Fruit fly (Drosophila melanogaster) whole organism, embryonic: ENCODE results near the gene Liprin-beta.

Experiments
- Abd-B ChIP-seq: fragments of 200-800 bp; sonication (Bioruptor generic); optimal IDR thresholded peaks from 2 replicates; lab custom pipeline; 2018; ENCODE audit warnings: missing biosample characterization, mild to moderate bottlenecking, missing genetic modification characterization, moderate library complexity
- Ada2b ChIP-seq: fragments of 200-800 bp; sonication (Bioruptor generic); IDR thresholded peaks from 2 replicates; pipeline ENCODE4 v1.3.6; 2022; ENCODE audit warnings: missing biosample characterization, missing genetic modification characterization
- Antp ChIP-seq: fragments of 200-800 bp; sonication (Bioruptor generic); optimal IDR thresholded peaks from 3 replicates; lab custom pipeline; 2016; ENCODE audit warnings: missing biosample characterization, missing genetic modification characterization
- BEAF-32 ChIP-seq: fragments of 200-800 bp; sonication (Bioruptor generic); optimal IDR thresholded peaks from 3 replicates; lab custom pipeline; 2017; ENCODE audit warnings: missing biosample characterization, missing genetic modification characterization, mild to moderate bottlenecking, moderate library complexity, missing genetic modification reagents
- CG10274 ChIP-seq: fragments of 200-800 bp; sonication (Bioruptor generic); optimal IDR thresholded peaks from 3 replicates; lab custom pipeline; 2017; ENCODE audit warnings: missing biosample characterization, mild to moderate bottlenecking, missing genetic modification characterization
- CG10462 ChIP-seq: fragments of 200-800 bp; sonication (Bioruptor generic); optimal IDR thresholded peaks from 2 replicates; lab custom pipeline; 2016; ENCODE audit warnings: missing biosample characterization, missing genetic modification characterization
- CG10959 ChIP-seq: fragments of 200-800 bp; sonication (Bioruptor generic); IDR thresholded peaks from 2 replicates; pipeline ENCODE4 v1.3.6; 2022; ENCODE audit warnings: missing biosample characterization, missing genetic modification characterization
- CG12071 ChIP-seq: fragments of 200-800 bp; sonication (Bioruptor generic); optimal IDR thresholded peaks from 3 replicates; lab custom pipeline; 2018; ENCODE audit warnings: missing biosample characterization, mild to moderate bottlenecking, missing genetic modification characterization
- CG14667 ChIP-seq: fragments of 200-800 bp; sonication (Bioruptor generic); IDR thresholded peaks from 2 replicates; pipeline ENCODE4 v1.3.6; 2022; ENCODE audit warnings: missing biosample characterization, missing genetic modification characterization
- CG15514 ChIP-seq: fragments of 200-800 bp; sonication (Bioruptor generic); optimal IDR thresholded peaks from 3 replicates; lab custom pipeline; 2017; ENCODE audit warnings: missing biosample characterization, missing genetic modification characterization, mild to moderate bottlenecking, moderate library complexity, missing genetic modification reagents
- CG16813 ChIP-seq: fragments of 200-800 bp; sonication (Bioruptor generic); IDR thresholded peaks from 3 replicates; pipeline ENCODE4 v1.3.6; 2022; ENCODE audit warnings: missing biosample characterization, missing genetic modification characterization; ENCODE audit not compliant: partially characterized antibody
- CG16815 ChIP-seq: fragments of 200-800 bp; sonication (Bioruptor generic); optimal IDR thresholded peaks from 3 replicates; lab custom pipeline; 2017; ENCODE audit warnings: missing biosample characterization, mild to moderate bottlenecking, missing genetic modification characterization
- CG18011 ChIP-seq: fragments of 200-800 bp; sonication (Bioruptor generic); optimal IDR thresholded peaks from 2 replicates; lab custom pipeline; 2017; ENCODE audit warnings: missing biosample characterization, missing genetic modification characterization, mild to moderate bottlenecking, moderate library complexity, missing genotype
- CG18476 ChIP-seq: fragments of 200-800 bp; sonication (Bioruptor generic); optimal IDR thresholded peaks from 2 replicates; lab custom pipeline; 2016; ENCODE audit warnings: missing biosample characterization, mild to moderate bottlenecking, missing genetic modification characterization
- CG2199 ChIP-seq: fragments of 200-800 bp; sonication (Bioruptor generic); IDR thresholded peaks from 3 replicates; pipeline ENCODE4 v1.3.6; 2022; ENCODE audit warnings: missing biosample characterization, missing genetic modification characterization
- CG3065 ChIP-seq: fragments of 200-800 bp; sonication (Bioruptor generic); optimal IDR thresholded peaks from 2 replicates; lab custom pipeline; 2016; ENCODE audit warnings: missing biosample characterization, missing genetic modification characterization
- CG3726 ChIP-seq: fragments of 200-800 bp; sonication (Bioruptor generic); IDR thresholded peaks from 3 replicates; pipeline ENCODE4, ENCODE4 v1.3.6; 2022; ENCODE audit warnings: missing biosample characterization, missing genetic modification characterization
- CG6689 ChIP-seq: fragments of 200-800 bp; sonication (Bioruptor generic); IDR thresholded peaks from 2 replicates; pipeline ENCODE4 v1.3.6; 2022; ENCODE audit warnings: missing biosample characterization, missing genetic modification characterization
- CG6813 ChIP-seq: fragments of 200-800 bp; sonication (Bioruptor generic); optimal IDR thresholded peaks from 2 replicates; lab custom pipeline; 2017; ENCODE audit warnings: missing biosample characterization, missing genetic modification characterization, mild to moderate bottlenecking, moderate library complexity, missing genetic modification reagents
- CG9932 ChIP-seq: fragments of 200-800 bp; sonication (Bioruptor generic); IDR thresholded peaks from 2 replicates; pipeline ENCODE4 v1.3.6; 2022; ENCODE audit warnings: missing biosample characterization, missing genetic modification characterization
- Chrac-16 ChIP-seq: fragments of 200-800 bp; sonication (Bioruptor generic); optimal IDR thresholded peaks from 3 replicates; lab custom pipeline; 2016; ENCODE audit warnings: missing biosample characterization, missing genetic modification characterization
- Doc2 ChIP-seq: fragments of 200-800 bp; sonication (Bioruptor generic); IDR thresholded peaks from 2 replicates; pipeline ENCODE4 v1.3.6; 2022; ENCODE audit warnings: missing biosample characterization, missing genetic modification characterization
- H15 ChIP-seq: fragments of 200-800 bp; sonication (Bioruptor generic); IDR thresholded peaks from 3 replicates; pipeline ENCODE4 v1.3.6; 2022; ENCODE audit warnings: missing biosample characterization, missing genetic modification characterization
- Hmr ChIP-seq: fragments of 200-800 bp; sonication (Bioruptor generic); optimal IDR thresholded peaks from 3 replicates; lab custom pipeline; 2017; ENCODE audit warnings: mild to moderate bottlenecking, missing biosample characterization, missing genetic modification reagents, missing genetic modification characterization
- Ptx1 ChIP-seq: fragments of 200-800 bp; sonication (Bioruptor generic); IDR thresholded peaks from 2 replicates; pipeline ENCODE4 v1.3.6; 2022; ENCODE audit warnings: missing biosample characterization, missing genetic modification characterization
- Sox100B ChIP-seq: fragments of 200-800 bp; sonication (Bioruptor generic); optimal IDR thresholded peaks from 3 replicates; lab custom pipeline; 2018; ENCODE audit warnings: missing biosample characterization, mild to moderate bottlenecking, missing genetic modification characterization
- ash1 ChIP-seq: fragments of 200-800 bp; sonication (Bioruptor generic); optimal IDR thresholded peaks from 2 replicates; lab custom pipeline; 2018; ENCODE audit warnings: missing biosample characterization, mild to moderate bottlenecking, missing genetic modification characterization
- az2 ChIP-seq: fragments of 200-800 bp; sonication (Bioruptor generic); optimal IDR thresholded peaks from 3 replicates; lab custom pipeline; 2016; ENCODE audit warnings: missing biosample characterization, missing genetic modification characterization
- bsh ChIP-seq, 2 experiments: fragments of 200-800 bp; sonication (Bioruptor generic); optimal IDR thresholded peaks; 2 replicates each; lab custom pipeline; 2017 to 2018; ENCODE audit warnings: mild to moderate bottlenecking in 2 of 2, missing biosample characterization in 2 of 2, missing genetic modification characterization in 2 of 2, moderate library complexity in 1 of 2
- cad ChIP-seq: fragments of >200 bp; optimal IDR thresholded peaks from 2 replicates; lab custom pipeline; 2017; ENCODE audit warnings: missing biosample characterization, missing genetic modification characterization
- dmrt99B ChIP-seq: fragments of 200-800 bp; sonication (Bioruptor generic); optimal IDR thresholded peaks from 2 replicates; lab custom pipeline; 2018; ENCODE audit warnings: missing biosample characterization, mild to moderate bottlenecking, missing genetic modification characterization, moderate library complexity
- esg ChIP-seq: fragments of 200-800 bp; sonication (Bioruptor generic); conservative IDR thresholded peaks from 2 replicates; pipeline ENCODE4 v1.3.6; 2022; ENCODE audit warnings: missing biosample characterization, missing genetic modification characterization
- eve ChIP-seq, 2 experiments: fragments of >200 bp; optimal IDR thresholded peaks; 2 replicates each; lab custom pipeline; 2017; ENCODE audit warnings: missing biosample characterization in 2 of 2, missing genetic modification characterization in 2 of 2
- fd96Cb ChIP-seq: fragments of 200-800 bp; sonication (Bioruptor generic); optimal IDR thresholded peaks from 2 replicates; lab custom pipeline; 2018; ENCODE audit warnings: missing biosample characterization, mild to moderate bottlenecking, missing genetic modification characterization, moderate library complexity
- knrl ChIP-seq: fragments of 200-800 bp; sonication (Bioruptor generic); IDR thresholded peaks from 3 replicates; pipeline ENCODE4 v1.3.6; 2022; ENCODE audit warnings: missing biosample characterization, missing genetic modification characterization; ENCODE audit not compliant: partially characterized antibody
- lilli ChIP-seq: fragments of 200-800 bp; sonication (Bioruptor generic); optimal IDR thresholded peaks from 3 replicates; lab custom pipeline; 2016; ENCODE audit warnings: missing biosample characterization, missing genetic modification characterization
- lmd ChIP-seq: fragments of 200-800 bp; sonication (Bioruptor generic); IDR thresholded peaks from 2 replicates; pipeline ENCODE4 v1.3.6; 2022; ENCODE audit warnings: missing biosample characterization, missing genetic modification characterization
- lov ChIP-seq, 2 experiments: fragments of 200-800 bp in 1 of 2; fragments of >200 bp in 1 of 2; sonication (Bioruptor generic) in 1 of 2; IDR thresholded peaks in 1 of 2; optimal IDR thresholded peaks in 1 of 2; 2 replicates in 1 of 2; 3 replicates in 1 of 2; pipeline versions ENCODE4 v1.3.6 to Lab custom; 2017 to 2022; ENCODE audit warnings: missing biosample characterization in 1 of 2, missing genetic modification characterization in 1 of 2
- nerfin-1 ChIP-seq: fragments of 200-800 bp; sonication (Bioruptor generic); optimal IDR thresholded peaks from 3 replicates; lab custom pipeline; 2019; ENCODE audit warnings: missing biosample characterization, mild to moderate bottlenecking, missing genetic modification characterization, moderate library complexity
- oc ChIP-seq: fragments of 200-800 bp; sonication (Bioruptor generic); optimal IDR thresholded peaks from 2 replicates; lab custom pipeline; 2018; ENCODE audit warnings: missing biosample characterization, mild to moderate bottlenecking, missing genetic modification characterization, moderate library complexity
- otp ChIP-seq: fragments of 200-800 bp; sonication (Bioruptor generic); IDR thresholded peaks from 3 replicates; pipeline ENCODE4, ENCODE4 v1.3.6; 2022; ENCODE audit warnings: missing biosample characterization, missing genetic modification characterization
- pum ChIP-seq: fragments of 200-800 bp; sonication (Bioruptor generic); optimal IDR thresholded peaks from 2 replicates; lab custom pipeline; 2016; ENCODE audit warnings: missing biosample characterization, missing genetic modification characterization
- ranshi ChIP-seq: fragments of 200-800 bp; sonication (Bioruptor generic); IDR thresholded peaks from 2 replicates; pipeline ENCODE4 v1.3.6; 2022; ENCODE audit warnings: missing biosample characterization, missing genetic modification characterization
- sisA ChIP-seq: fragments of 200-800 bp; sonication (Bioruptor generic); IDR thresholded peaks from 2 replicates; pipeline ENCODE4 v1.3.6; 2022; ENCODE audit warnings: missing biosample characterization, missing genetic modification characterization
- sna ChIP-seq: fragments of 200-800 bp; sonication (Bioruptor generic); IDR thresholded peaks from 2 replicates; pipeline ENCODE4 v1.3.6; 2022; ENCODE audit warnings: missing biosample characterization, missing genetic modification characterization; ENCODE audit not compliant: partially characterized antibody
- sr ChIP-seq: fragments of 200-800 bp; sonication (Bioruptor generic); IDR thresholded peaks from 3 replicates; pipeline ENCODE4 v1.3.6; 2022; ENCODE audit warnings: missing biosample characterization, missing genetic modification characterization
- ssp ChIP-seq: fragments of 200-800 bp; sonication (Bioruptor generic); IDR thresholded peaks from 2 replicates; pipeline ENCODE4 v1.3.6; 2022; ENCODE audit warnings: missing biosample characterization, missing genetic modification characterization
- usp ChIP-seq: fragments of >200 bp; optimal IDR thresholded peaks from 2 replicates; lab custom pipeline; 2017; ENCODE audit warnings: missing biosample characterization, missing genetic modification characterization
- vfl ChIP-seq: fragments of 200-800 bp; sonication (Bioruptor generic); optimal IDR thresholded peaks from 2 replicates; lab custom pipeline; 2016; ENCODE audit warnings: missing biosample characterization, missing genetic modification characterization

Gene Liprin-beta

dm6 chr3L:13476070-13476469 lies 37.0 kb upstream of the Liprin-beta start (continued):
- TF ChIP-seq Hmr (no peak), dmrt99B (peak; percentile 25), fd96Cb (tag; lab: Kevin White, UChicago) (peak; percentile 24), cad (GFP tag; lab: Kevin White, UChicago) (no peak), knrl (no peak), sisA (GFP tag; lab: Robert Waterston, UW) (no peak), BEAF-32 (GFP tag; lab: Kevin White, UChicago) (no peak), CG14667 (GFP tag; lab: Robert Waterston, UW) (no peak), CG2199 (GFP tag; lab: Robert Waterston, UW) (no peak), sr (GFP tag; lab: Robert Waterston, UW) (0 out of 3 replicates have a peak, but pooled peaks have one; percentile 47), bsh (GFP tag; optimal IDR thresholded peaks at IDR 0.05; lab: Kevin White, UChicago) (no peak), ash1 (GFP tag; lab: Kevin White, UChicago) (no peak), CG6689 (GFP tag; lab: Robert Waterston, UW) (peak; percentile 36), CG3065 (GFP tag; lab: Kevin White, UChicago) (no peak), esg (GFP tag; lab: Robert Waterston, UW) (0 out of 2 replicates have a peak, but pooled peaks have one; percentile 10), vfl (no peak), az2 (GFP tag; lab: Kevin White, UChicago) (no peak), Ada2b (GFP tag; lab: Robert Waterston, UW) (no peak), Antp (GFP tag; lab: Kevin White, UChicago) (no peak), CG3726 (GFP tag; lab: Robert Waterston, UW) (no peak), CG9932 (no peak), ranshi (GFP tag; lab: Robert Waterston, UW) (no peak), CG10274 (GFP tag; lab: Kevin White, UChicago) (no peak), pum (no peak), Sox100B (GFP tag; lab: Kevin White, UChicago) (peak; percentile 27)

dm6 chr3L:13476566-13477452 lies 36.2 kb upstream of the Liprin-beta start:
- TF ChIP-seq lov (optimal IDR thresholded peaks at IDR 0.05; lab: Kevin White, UChicago), result no peak
- TF ChIP-seq lov (GFP tag; IDR thresholded peaks at IDR 0.05; lab: Robert Waterston, UW), result peak; percentile 39; the same call in 1 of the 3 replicates
- peak; percentile 80 for TF ChIP-seq Chrac-16 (GFP tag; lab: Kevin White, UChicago)
- TF ChIP-seq CG10959 (GFP tag; lab: Robert Waterston, UW), result 0 out of 2 replicates have a peak, but pooled peaks have one; percentile 19
- peak; percentile 56 for TF ChIP-seq CG15514 (GFP tag; lab: Kevin White, UChicago)
- TF ChIP-seq Abd-B (GFP tag; lab: Kevin White, UChicago), result peak; percentile 84
- peak; percentile 78 for TF ChIP-seq CG18011 (GFP tag; lab: Kevin White, UChicago)
- peak; percentile 84 for TF ChIP-seq oc
- peak; percentile 78 for TF ChIP-seq H15
- peak; percentile 83 for TF ChIP-seq nerfin-1 (tag; lab: Kevin White, UChicago)
- no peak for TF ChIP-seq eve (GFP tag; optimal IDR thresholded peaks at IDR 0.05; lab: Kevin White, UChicago)
- peak; percentile 56; the same call in 2 of the 3 replicates for TF ChIP-seq otp (GFP tag; lab: Robert Waterston, UW)
- TF ChIP-seq Ptx1 (GFP tag; lab: Robert Waterston, UW), result peak; percentile 92
- peak; percentile 82 for TF ChIP-seq ssp (GFP tag; lab: Robert Waterston, UW)
- peak; percentile 62 for TF ChIP-seq CG10462
- TF ChIP-seq Doc2 (GFP tag; lab: Robert Waterston, UW), result no peak
- TF ChIP-seq lilli (GFP tag; lab: Kevin White, UChicago), result peak; percentile 88
- TF ChIP-seq sna, result peak; percentile 79
- peak; percentile 81 for TF ChIP-seq CG6813 (GFP tag; lab: Kevin White, UChicago)
- TF ChIP-seq CG18476 (GFP tag; lab: Kevin White, UChicago), result peak; percentile 80
- TF ChIP-seq CG12071 (GFP tag; lab: Kevin White, UChicago), result peak; percentile 79
- peak; percentile 87 for TF ChIP-seq CG16815
- TF ChIP-seq lmd, result peak; percentile 92
- no peak for TF ChIP-seq usp (GFP tag; lab: Kevin White, UChicago)
- TF ChIP-seq CG16813 (GFP tag; lab: Robert Waterston, UW), result no peak
